Worm (Caenorhabditis elegans): ENCODE measurements around the gene sta-2.

The sta-2 gene

ce11 chrV:9789657-9790261 is 48.8 kb downstream of the sta-2 start, which contains the start of gene ztf-7 (continued):
- TF ChIP-seq unc-62 (GFP tag; optimal IDR thresholded peaks at IDR 0.05): no peak
- peak; percentile 77 for TF ChIP-seq vab-15 (tag; optimal IDR thresholded peaks at IDR 0.05)
- TF ChIP-seq unc-86 (tag; optimal IDR thresholded peaks at IDR 0.05): peak; percentile 97
- TF ChIP-seq mef-2 (tag; optimal IDR thresholded peaks at IDR 0.05): peak; percentile 90
- TF ChIP-seq unc-30 (tag; optimal IDR thresholded peaks at IDR 0.05): no peak
- TF ChIP-seq ets-5 (GFP tag; IDR thresholded peaks at IDR 0.05): no peak
- peak; percentile 88 for TF ChIP-seq blmp-1 (tag; optimal IDR thresholded peaks at IDR 0.05)
- TF ChIP-seq nhr-20 (tag; optimal IDR thresholded peaks at IDR 0.05): peak; percentile 100
- TF ChIP-seq alr-1 (tag; optimal IDR thresholded peaks at IDR 0.05; ENCODE audit: borderline replicate concordance): no peak
- no peak for TF ChIP-seq zag-1 (tag; optimal IDR thresholded peaks at IDR 0.05)
- peak; percentile 99 for TF ChIP-seq unc-130 (tag; optimal IDR thresholded peaks at IDR 0.05)
- peak; percentile 93 for TF ChIP-seq nhr-11 (tag; optimal IDR thresholded peaks at IDR 0.05)
- peak; percentile 96 for TF ChIP-seq lin-39 (tag; optimal IDR thresholded peaks at IDR 0.05)
- peak; percentile 99 for TF ChIP-seq tbx-2 (tag; optimal IDR thresholded peaks at IDR 0.05)
- TF ChIP-seq nhr-28 (tag; optimal IDR thresholded peaks at IDR 0.05): no peak
- no peak for TF ChIP-seq egl-27 (tag; optimal IDR thresholded peaks at IDR 0.05)
- no peak for TF ChIP-seq nhr-76 (tag; optimal IDR thresholded peaks at IDR 0.05)
- TF ChIP-seq dpl-1 (GFP tag; optimal IDR thresholded peaks at IDR 0.05): peak; percentile 85 to 89 (median 87)
- TF ChIP-seq aha-1 (tag; optimal IDR thresholded peaks at IDR 0.05): peak; percentile 83
- TF ChIP-seq snpc-4 (tag; optimal IDR thresholded peaks at IDR 0.05): peak; percentile 95
- TF ChIP-seq efl-1 (optimal IDR thresholded peaks at IDR 0.05): peak; percentile 91 to 93
- TF ChIP-seq efl-1 (GFP tag; optimal IDR thresholded peaks at IDR 0.05 in 1 of 2): peak; percentile 83 to 99
- TF ChIP-seq snu-23 (GFP tag; optimal IDR thresholded peaks at IDR 0.05): peak; percentile 99
- peak; percentile 95 to 96 for TF ChIP-seq lsy-2 (tag; optimal IDR thresholded peaks at IDR 0.05)
- peak; percentile 95 for TF ChIP-seq dsc-1 (tag; optimal IDR thresholded peaks at IDR 0.05)
- peak; percentile 99 for TF ChIP-seq mep-1 (tag; optimal IDR thresholded peaks at IDR 0.05)
- peak; percentile 61 for TF ChIP-seq C34B4.2 (tag; optimal IDR thresholded peaks at IDR 0.05)
- TF ChIP-seq sox-4 (tag; optimal IDR thresholded peaks at IDR 0.05): peak; percentile 86
- peak; percentile 81 for TF ChIP-seq nhr-77 (tag; optimal IDR thresholded peaks at IDR 0.05)
- TF ChIP-seq lin-13 (GFP tag; optimal IDR thresholded peaks at IDR 0.05): peak; percentile 97
- TF ChIP-seq lin-15B (tag; optimal IDR thresholded peaks at IDR 0.05): peak; percentile 75
- no peak for TF ChIP-seq pqm-1 (tag; optimal IDR thresholded peaks at IDR 0.05)
- peak; percentile 85 to 94 (median 85) for TF ChIP-seq ceh-82 (tag; optimal IDR thresholded peaks at IDR 0.05)
- peak; percentile 93 for TF ChIP-seq jun-1 (tag; optimal IDR thresholded peaks at IDR 0.05)
- TF ChIP-seq pax-3 (tag; optimal IDR thresholded peaks at IDR 0.05): peak; percentile 96
- TF ChIP-seq ztf-11 (tag; optimal IDR thresholded peaks at IDR 0.05): peak in 1 of 2 experiments; percentile 87
- TF ChIP-seq sup-37 (GFP tag; optimal IDR thresholded peaks at IDR 0.05): peak; percentile 98
- TF ChIP-seq pag-3 (tag; optimal IDR thresholded peaks at IDR 0.05; ENCODE audit: borderline replicate concordance, insufficient read depth): peak; percentile 55
- no peak for TF ChIP-seq tlp-1 (tag; optimal IDR thresholded peaks at IDR 0.05)
- no peak for TF ChIP-seq sptf-1 (tag; optimal IDR thresholded peaks at IDR 0.05)
- peak; percentile 90 to 94 for TF ChIP-seq lin-35 (GFP tag; optimal IDR thresholded peaks at IDR 0.05)
- TF ChIP-seq elt-2 (tag; optimal IDR thresholded peaks at IDR 0.05): peak; percentile 95
- TF ChIP-seq C04F5.9 (tag; optimal IDR thresholded peaks at IDR 0.05): peak; percentile 85
- TF ChIP-seq grh-1 (GFP tag; IDR thresholded peaks at IDR 0.05): peak; percentile 96
- TF ChIP-seq efl-3 (GFP tag; optimal IDR thresholded peaks at IDR 0.05): peak; percentile 66
- peak; percentile 86 for TF ChIP-seq lir-3 (tag; optimal IDR thresholded peaks at IDR 0.05; ENCODE audit: poor library complexity)

Data from whole organism, L1 larva.